Fruit fly (Drosophila melanogaster) whole organism, adult: Measurements from ENCODE around the gene CG31141.

Source experiments
- CG11617 ChIP-seq: fragments of 200-800 bp; sonication (Bioruptor generic); optimal IDR thresholded peaks from 2 replicates; lab custom pipeline; 2017; ENCODE audit warnings: mild to moderate bottlenecking, missing biosample characterization, missing genetic modification reagents, missing genetic modification characterization
- CG12768 ChIP-seq: fragments of 200-800 bp; sonication (Bioruptor generic); optimal IDR thresholded peaks from 2 replicates; lab custom pipeline; 2017; ENCODE audit warnings: missing biosample characterization, missing genetic modification characterization, mild to moderate bottlenecking, moderate library complexity, missing genetic modification reagents
- CG1620 ChIP-seq: fragments of 200-800 bp; sonication (Bioruptor generic); optimal IDR thresholded peaks from 2 replicates; lab custom pipeline; 2016; ENCODE audit warnings: missing biosample characterization, missing genetic modification characterization
- CG5204 ChIP-seq: fragments of 200-800 bp; sonication (Bioruptor generic); optimal IDR thresholded peaks from 2 replicates; lab custom pipeline; 2016; ENCODE audit warnings: missing biosample characterization, missing genetic modification characterization
- CG7045 ChIP-seq: fragments of 200-800 bp; sonication (Bioruptor generic); optimal IDR thresholded peaks from 2 replicates; lab custom pipeline; 2017; ENCODE audit warnings: missing biosample characterization, mild to moderate bottlenecking, missing genetic modification characterization
- CG7101 ChIP-seq: fragments of 200-800 bp; sonication (Bioruptor generic); optimal IDR thresholded peaks from 2 replicates; lab custom pipeline; 2018; ENCODE audit warnings: missing biosample characterization, mild to moderate bottlenecking, missing genetic modification characterization, moderate library complexity
- Clk ChIP-seq: fragments of 200-800 bp; sonication (Bioruptor generic); optimal IDR thresholded peaks from 2 replicates; lab custom pipeline; 2017; ENCODE audit warnings: missing biosample characterization, missing genetic modification characterization
- Crg-1 ChIP-seq: fragments of 200-800 bp; sonication (Bioruptor generic); optimal IDR thresholded peaks from 2 replicates; lab custom pipeline; 2016; ENCODE audit warnings: missing biosample characterization, missing genetic modification characterization
- Hr96 ChIP-seq: fragments of 200-800 bp; sonication (Bioruptor generic); optimal IDR thresholded peaks from 2 replicates; lab custom pipeline; 2016; ENCODE audit warnings: missing biosample characterization, missing genetic modification characterization
- Mnt ChIP-seq: fragments of 200-800 bp; sonication (Bioruptor generic); optimal IDR thresholded peaks from 2 replicates; lab custom pipeline; 2016; ENCODE audit warnings: missing biosample characterization, mild to moderate bottlenecking, missing genetic modification characterization
- bab1 ChIP-seq: fragments of 200-800 bp; sonication (Bioruptor generic); optimal IDR thresholded peaks from 3 replicates; lab custom pipeline; 2019; ENCODE audit warnings: missing biosample characterization, mild to moderate bottlenecking, missing genetic modification characterization, moderate library complexity
- kay ChIP-seq: fragments of 200-800 bp; sonication (Bioruptor generic); peaks from one replicate; lab custom pipeline; 2016; ENCODE audit warnings: missing biosample characterization, missing genetic modification characterization, borderline replicate concordance
- pad ChIP-seq: fragments of 200-800 bp; sonication (Bioruptor generic); optimal IDR thresholded peaks from 3 replicates; lab custom pipeline; 2017; ENCODE audit warnings: missing biosample characterization, missing genetic modification characterization, mild to moderate bottlenecking, moderate library complexity, missing genetic modification reagents
- tj ChIP-seq: fragments of 200-800 bp; sonication (Bioruptor generic); optimal IDR thresholded peaks from 3 replicates; lab custom pipeline; 2017; ENCODE audit warnings: missing biosample characterization, mild to moderate bottlenecking, missing genetic modification characterization, moderate library complexity

DNA sequence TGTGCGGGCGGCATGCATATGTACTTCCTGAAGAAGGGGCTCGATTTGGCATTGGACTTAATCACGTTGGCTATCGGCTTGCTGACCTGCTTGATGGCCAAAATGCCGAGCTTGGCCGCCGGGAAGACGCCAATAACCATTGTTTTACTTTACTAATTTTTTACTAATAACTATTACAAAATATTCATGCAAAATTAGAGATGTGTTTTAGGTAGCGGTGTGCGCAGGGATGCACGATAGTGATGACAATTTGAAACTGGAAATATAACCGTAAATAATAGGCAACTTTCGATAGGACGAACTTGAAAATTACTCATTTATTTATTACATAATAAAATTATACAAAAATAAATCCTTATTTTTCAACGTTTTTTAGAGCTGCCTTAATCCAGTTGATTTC lies 4.3 kb downstream of the CG31141 start, which contains the start of gene CG13601:
- TF ChIP-seq bab1 (GFP tag; lab: Kevin White, UChicago) = peak; percentile 38
- TF ChIP-seq CG7045 (GFP tag; lab: Kevin White, UChicago) = no peak
- TF ChIP-seq CG5204 (GFP tag; lab: Kevin White, UChicago) = no peak
- TF ChIP-seq Clk (GFP tag; lab: Kevin White, UChicago) = no peak
- no peak for TF ChIP-seq Crg-1 (GFP tag; lab: Kevin White, UChicago)
- TF ChIP-seq Hr96 (GFP tag; lab: Kevin White, UChicago) = no peak
- peak; percentile 30 for TF ChIP-seq CG1620
- no peak for TF ChIP-seq CG11617
- no peak for TF ChIP-seq tj (GFP tag; lab: Kevin White, UChicago)
- peak; percentile 27 for TF ChIP-seq CG12768
- TF ChIP-seq pad (GFP tag; lab: Kevin White, UChicago) = no peak
- TF ChIP-seq CG7101 (tag; lab: Kevin White, UChicago) = no peak
- peak; percentile 56 for TF ChIP-seq Mnt (GFP tag; lab: Kevin White, UChicago)
- no peak for TF ChIP-seq kay
